Worm (Caenorhabditis elegans) whole organism, L4/young adult: ENCODE measurements around the gene sqd-1.

Experiments used
- W03F9.2 ChIP-seq: fragments of 150-350 bp; optimal IDR thresholded peaks from 2 replicates; lab custom pipeline; 2014; ENCODE audit warnings: missing biosample characterization, missing genetic modification characterization
- dao-5 ChIP-seq: sonication (generic microtip); optimal IDR thresholded peaks from 2 replicates; lab custom pipeline; 2016; ENCODE audit warnings: missing genotype, missing genetic modification characterization, moderate library complexity, missing compliant biosample characterization
- him-1 ChIP-seq: sonication (generic microtip); optimal IDR thresholded peaks from 2 replicates; lab custom pipeline; 2016; ENCODE audit warnings: missing genotype, missing genetic modification reagents, missing genetic modification characterization, missing compliant biosample characterization

The sqd-1 gene

DNA sequence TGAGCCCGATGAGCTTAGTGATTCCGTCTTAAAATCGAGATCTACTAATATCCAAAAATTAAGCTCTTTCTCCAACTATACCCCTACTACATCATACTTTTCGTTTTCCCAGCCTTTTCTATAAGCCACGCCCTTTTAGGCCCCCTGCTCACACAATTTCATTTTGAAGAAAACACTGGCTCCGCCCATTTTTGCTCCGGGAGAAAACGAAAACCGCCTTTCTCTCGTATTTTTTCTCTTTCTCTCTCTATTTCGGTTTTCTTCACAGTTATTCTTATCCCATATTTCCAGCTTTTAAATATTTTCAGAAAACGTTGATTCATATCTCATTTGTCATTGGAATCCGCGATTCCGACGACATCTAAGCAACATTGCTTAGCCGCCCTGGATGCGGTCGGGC, 37.7 kb downstream of the sqd-1 start, which contains the start of gene Y73B6BL.47:
Gene Y73B6BL.47 (plus strand): TSS at position 301 of the 400 bp plus-strand sequence.
- no peak for TF ChIP-seq W03F9.2 (tag; lab: Kevin White, UChicago)

DNA sequence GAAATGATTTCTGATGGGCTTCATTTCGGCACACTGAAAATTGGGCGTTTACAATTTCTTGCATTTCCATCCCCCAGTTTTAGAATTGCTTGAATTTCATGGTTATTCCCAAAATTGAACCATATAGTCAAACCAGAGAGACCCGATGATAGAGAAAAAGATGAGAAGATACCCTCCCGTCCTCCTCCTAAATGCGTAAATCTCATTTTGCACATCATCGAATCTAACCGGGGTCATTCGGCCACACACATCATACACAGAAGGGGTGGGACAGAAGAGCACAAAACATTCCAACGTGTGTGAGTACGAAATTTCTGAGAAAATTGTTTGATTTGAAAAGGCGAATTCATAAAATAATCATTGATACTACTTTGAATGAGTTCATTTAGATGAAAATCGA, 39.6 kb downstream of the sqd-1 start:
- TF ChIP-seq dao-5 (no peak), W03F9.2 (tag; lab: Kevin White, UChicago) (no peak), him-1 (tag; lab: Kevin White, UChicago) (no peak)

DNA sequence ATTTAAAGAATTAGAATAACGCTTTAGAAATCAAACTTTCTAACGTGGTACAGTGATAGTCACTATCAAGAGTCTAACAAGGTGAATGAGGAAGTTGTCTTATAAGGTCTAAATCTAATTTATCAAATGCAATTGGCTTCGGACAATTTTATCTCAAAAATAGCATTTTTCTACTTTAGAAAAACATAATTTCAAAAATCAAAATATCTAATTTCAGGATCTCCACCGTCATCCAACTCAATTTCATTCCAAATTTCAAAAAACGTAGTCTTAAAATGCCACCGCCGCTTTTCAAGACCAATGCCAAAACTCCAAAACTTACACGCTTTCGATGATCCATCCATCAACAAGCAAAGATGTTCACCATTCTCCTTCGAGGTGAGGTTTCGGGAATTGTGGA, 41.1 kb downstream of the sqd-1 start, which contains the start of gene Y73B6BL.270:
Gene Y73B6BL.270 (plus strand): TSS at position 301 of the 400 bp plus-strand sequence.
- no peak for TF ChIP-seq him-1 (tag; lab: Kevin White, UChicago)
- no peak for TF ChIP-seq W03F9.2 (tag; lab: Kevin White, UChicago)
- no peak for TF ChIP-seq dao-5

DNA sequence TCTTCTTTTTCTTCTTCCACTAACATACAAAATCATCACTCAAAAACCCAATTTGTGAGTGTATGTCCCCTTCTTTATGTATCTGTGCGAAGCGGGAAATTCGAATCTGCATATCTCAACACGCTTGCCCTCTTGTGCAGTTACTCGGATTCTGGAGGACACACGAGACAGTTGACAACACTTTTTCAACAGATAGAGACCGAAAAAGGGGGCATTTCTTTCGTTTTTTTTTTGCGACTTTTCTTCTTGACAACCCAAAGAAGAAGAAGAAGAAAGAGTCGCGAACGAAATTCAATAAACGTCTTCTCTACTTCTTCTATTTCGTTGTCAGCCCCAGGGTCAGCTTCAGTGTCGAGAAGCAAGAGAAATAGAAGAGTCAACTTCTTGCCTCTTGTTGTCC, 42.1 kb downstream of the sqd-1 start:
- TF ChIP-seq dao-5 = no peak

DNA sequence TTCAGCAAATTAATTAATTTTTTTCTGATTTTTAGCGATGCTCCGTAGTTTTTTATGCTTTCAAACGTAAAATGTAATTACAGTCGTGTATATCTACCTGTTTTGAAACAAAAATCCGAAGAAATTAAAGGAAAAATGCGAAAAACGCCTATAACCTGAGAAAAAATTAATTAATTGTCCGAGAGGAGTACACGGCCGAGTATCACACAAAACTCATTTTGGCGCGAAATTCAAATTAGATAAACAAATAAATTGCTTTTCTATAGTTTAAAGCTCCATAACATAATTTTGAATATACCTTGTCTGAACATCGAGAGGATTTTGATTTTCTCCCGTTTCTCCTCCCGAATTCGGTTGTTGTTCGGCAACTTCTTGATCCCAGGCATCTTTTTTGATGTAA, 45.5 kb downstream of the sqd-1 start:
- TF ChIP-seq dao-5 (no peak), him-1 (tag; lab: Kevin White, UChicago) (no peak), W03F9.2 (tag; lab: Kevin White, UChicago) (no peak)

DNA sequence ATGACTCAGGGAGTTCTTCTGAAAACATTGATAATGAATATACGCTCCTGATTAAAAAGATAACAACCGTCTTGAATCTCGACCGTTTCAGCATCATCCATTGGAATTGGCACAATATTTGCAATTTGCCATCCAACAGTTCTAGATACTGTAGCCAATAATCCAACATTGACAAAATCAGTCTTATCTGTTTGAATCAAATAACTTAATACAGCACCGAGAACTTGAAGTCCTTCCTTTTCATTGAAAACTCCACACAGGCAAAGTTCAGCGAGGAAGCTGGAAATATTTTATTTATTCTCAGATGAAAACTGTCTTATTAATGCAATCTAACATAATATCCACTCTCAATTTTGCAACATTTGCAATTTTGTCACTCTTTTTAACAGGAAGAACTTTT, 48.3 kb downstream of the sqd-1 start:
- TF ChIP-seq him-1 (tag; lab: Kevin White, UChicago) = no peak
- no peak for TF ChIP-seq dao-5
- TF ChIP-seq W03F9.2 (tag; lab: Kevin White, UChicago) = no peak

DNA sequence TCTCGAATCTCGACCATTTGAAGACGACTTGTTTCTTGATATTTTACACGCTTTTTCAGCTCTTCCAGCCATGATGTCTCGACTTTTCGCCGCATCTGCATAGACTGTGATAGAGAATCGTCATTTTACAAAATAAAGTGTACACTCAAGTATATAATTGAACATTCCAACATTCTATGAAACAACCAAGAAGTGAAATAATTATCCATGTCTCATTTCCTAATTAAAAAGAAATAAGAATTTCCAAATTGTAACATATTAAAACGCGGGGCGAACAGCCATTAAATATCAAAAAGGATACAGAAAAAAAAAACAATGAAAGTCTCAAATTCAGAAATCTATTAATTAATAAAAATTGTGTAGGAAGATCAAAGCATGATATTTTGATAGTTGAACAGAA, 49.0 kb downstream of the sqd-1 start, which contains the start of gene smg-3:
Gene smg-3 (minus strand): TSS at position 101 of the 400 bp plus-strand sequence.
- TF ChIP-seq him-1 (tag; lab: Kevin White, UChicago) (no peak), dao-5 (no peak), W03F9.2 (tag; lab: Kevin White, UChicago) (no peak)

DNA sequence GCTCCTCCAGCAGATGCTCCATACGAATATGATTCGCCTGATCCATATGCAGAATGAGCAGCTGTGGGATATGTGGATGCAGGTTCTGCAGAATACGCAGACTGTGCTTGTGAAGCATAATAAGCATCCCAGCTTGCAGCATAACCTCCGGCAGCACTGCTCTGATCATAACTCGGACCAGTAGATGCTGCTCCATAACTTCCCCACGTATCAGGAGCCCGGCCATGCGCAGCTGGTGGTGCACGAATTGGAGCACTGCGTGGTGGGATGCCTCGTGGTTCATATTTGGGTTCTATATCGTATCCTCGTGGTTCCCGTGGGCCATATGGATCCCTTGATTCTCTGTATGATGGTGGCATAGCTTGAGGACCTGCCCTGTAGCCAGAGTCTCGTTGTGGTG, 49.7 kb downstream of the sqd-1 start:
- TF ChIP-seq dao-5 = no peak
- TF ChIP-seq him-1 (tag; lab: Kevin White, UChicago) = no peak
- TF ChIP-seq W03F9.2 (tag; lab: Kevin White, UChicago) = no peak
